Fruit fly (Drosophila melanogaster) whole organism, prepupa: Measurements from ENCODE around the gene Dpck.

ENCODE experiments used
- Blimp-1 ChIP-seq: fragments of 200-800 bp; sonication (Bioruptor generic); optimal IDR thresholded peaks from 3 replicates; lab custom pipeline; 2017; ENCODE audit warnings: missing biosample characterization, missing genetic modification characterization, mild to moderate bottlenecking, moderate library complexity, missing genetic modification reagents
- CG11294 ChIP-seq: fragments of 200-800 bp; sonication (Bioruptor generic); IDR thresholded peaks from 2 replicates; pipeline ENCODE4 v1.3.6; 2022; ENCODE audit warnings: missing biosample characterization, missing genetic modification characterization
- CG11902 ChIP-seq: fragments of 200-800 bp; sonication (Bioruptor generic); optimal IDR thresholded peaks from 3 replicates; lab custom pipeline; 2016; ENCODE audit warnings: missing biosample characterization, missing genetic modification characterization
- CG15336 ChIP-seq: fragments of 200-800 bp; sonication (Bioruptor generic); IDR thresholded peaks from 2 replicates; pipeline ENCODE4 v1.3.6; 2022; ENCODE audit warnings: missing biosample characterization, missing genetic modification characterization
- CG16779 ChIP-seq: fragments of 200-800 bp; sonication (Bioruptor generic); optimal IDR thresholded peaks from 3 replicates; lab custom pipeline; 2017; ENCODE audit warnings: missing biosample characterization, mild to moderate bottlenecking, missing genetic modification characterization
- CG3032 ChIP-seq: fragments of 200-800 bp; optimal IDR thresholded peaks from 2 replicates; lab custom pipeline; 2019; ENCODE audit warnings: missing biosample characterization, mild to moderate bottlenecking, missing genetic modification characterization, moderate library complexity
- CG34406 ChIP-seq: fragments of 200-800 bp; sonication (Bioruptor generic); optimal IDR thresholded peaks from 3 replicates; lab custom pipeline; 2016; ENCODE audit warnings: missing biosample characterization, missing genetic modification characterization
- CG4318 ChIP-seq: fragments of 200-800 bp; sonication (Bioruptor generic); optimal IDR thresholded peaks from 3 replicates; lab custom pipeline; 2017; ENCODE audit warnings: missing biosample characterization, mild to moderate bottlenecking, missing genetic modification characterization
- CG6163 ChIP-seq: fragments of 200-800 bp; sonication (Bioruptor generic); IDR thresholded peaks from 3 replicates; pipeline ENCODE4 v1.3.6; 2022; ENCODE audit warnings: missing biosample characterization, missing genetic modification characterization
- CG6276 ChIP-seq: fragments of 200-800 bp; sonication (Bioruptor generic); optimal IDR thresholded peaks from 2 replicates; lab custom pipeline; 2017; ENCODE audit warnings: missing biosample characterization, mild to moderate bottlenecking, missing genetic modification characterization
- CG6792 ChIP-seq: fragments of 200-800 bp; sonication (Bioruptor generic); optimal IDR thresholded peaks from 3 replicates; lab custom pipeline; 2016; ENCODE audit warnings: missing biosample characterization, missing genetic modification characterization
- CG6808 ChIP-seq: fragments of 200-800 bp; sonication (Bioruptor generic); optimal IDR thresholded peaks from 3 replicates; lab custom pipeline; 2017; ENCODE audit warnings: missing biosample characterization, missing genetic modification characterization, mild to moderate bottlenecking, moderate library complexity, missing genetic modification reagents
- CG6854 ChIP-seq: fragments of 200-800 bp; sonication (Bioruptor generic); optimal IDR thresholded peaks from 2 replicates; lab custom pipeline; 2017; ENCODE audit warnings: missing biosample characterization, mild to moderate bottlenecking, missing genetic modification characterization
- CG8119 ChIP-seq: fragments of 200-800 bp; sonication (Bioruptor generic); IDR thresholded peaks from 3 replicates; pipeline ENCODE4 v1.3.6; 2022; ENCODE audit warnings: missing biosample characterization, missing genetic modification characterization
- CG8632 ChIP-seq: fragments of 200-800 bp; sonication (Bioruptor generic); optimal IDR thresholded peaks from 3 replicates; lab custom pipeline; 2016; ENCODE audit warnings: missing biosample characterization, missing genetic modification characterization
- CG9139 ChIP-seq: fragments of 200-800 bp; sonication (Bioruptor generic); optimal IDR thresholded peaks from 3 replicates; lab custom pipeline; 2017; ENCODE audit warnings: missing biosample characterization, mild to moderate bottlenecking, missing genetic modification characterization
- Eip75B ChIP-seq: fragments of 200-800 bp; sonication (Bioruptor generic); optimal IDR thresholded peaks from 3 replicates; lab custom pipeline; 2016; ENCODE audit warnings: missing biosample characterization, missing genetic modification characterization
- Eip78C ChIP-seq: fragments of 200-800 bp; sonication (Bioruptor generic); peaks from one replicate; lab custom pipeline; 2016; ENCODE audit warnings: missing biosample characterization, missing genetic modification characterization
- Ets21C ChIP-seq: fragments of 200-800 bp; sonication (Bioruptor generic); optimal IDR thresholded peaks from 3 replicates; lab custom pipeline; 2016; ENCODE audit warnings: missing biosample characterization, missing genetic modification characterization
- Hr39 ChIP-seq: fragments of 200-800 bp; sonication (Bioruptor generic); optimal IDR thresholded peaks from 2 replicates; lab custom pipeline; 2016; ENCODE audit warnings: missing biosample characterization, missing genetic modification characterization
- Hr4 ChIP-seq: fragments of 200-800 bp; sonication (Bioruptor generic); optimal IDR thresholded peaks from 3 replicates; lab custom pipeline; 2016; ENCODE audit warnings: missing biosample characterization, missing genetic modification characterization
- Lpt ChIP-seq: fragments of 200-800 bp; sonication (Bioruptor generic); optimal IDR thresholded peaks from 3 replicates; lab custom pipeline; 2016; ENCODE audit warnings: missing biosample characterization, missing genetic modification characterization
- Met ChIP-seq: fragments of 200-800 bp; sonication (Bioruptor generic); optimal IDR thresholded peaks from 3 replicates; lab custom pipeline; 2016; ENCODE audit warnings: missing biosample characterization, missing genetic modification characterization
- Smox ChIP-seq: fragments of 200-800 bp; sonication (Bioruptor generic); optimal IDR thresholded peaks from 3 replicates; lab custom pipeline; 2016; ENCODE audit warnings: missing biosample characterization, missing genetic modification characterization
- Sox102F ChIP-seq: fragments of 200-800 bp; sonication (Bioruptor generic); optimal IDR thresholded peaks from 2 replicates; lab custom pipeline; 2016; ENCODE audit warnings: missing biosample characterization, mild to moderate bottlenecking, missing genetic modification characterization
- Sox14 ChIP-seq: fragments of 200-800 bp; sonication (Bioruptor generic); optimal IDR thresholded peaks from 3 replicates; lab custom pipeline; 2016; ENCODE audit warnings: missing biosample characterization, missing genetic modification characterization
- achi ChIP-seq: fragments of 200-800 bp; sonication (Bioruptor generic); optimal IDR thresholded peaks from 3 replicates; lab custom pipeline; 2016; ENCODE audit warnings: missing biosample characterization, missing genetic modification characterization
- acj6 ChIP-seq: fragments of 200-800 bp; sonication (Bioruptor generic); optimal IDR thresholded peaks from 3 replicates; lab custom pipeline; 2016; ENCODE audit warnings: missing biosample characterization, missing genetic modification characterization
- cyc ChIP-seq: fragments of 200-800 bp; sonication (Bioruptor generic); optimal IDR thresholded peaks from 3 replicates; lab custom pipeline; 2016; ENCODE audit warnings: missing biosample characterization, missing genetic modification characterization
- dac ChIP-seq: fragments of 200-800 bp; sonication (Bioruptor generic); optimal IDR thresholded peaks from 2 replicates; lab custom pipeline; 2017; ENCODE audit warnings: missing biosample characterization, mild to moderate bottlenecking, missing genetic modification characterization
- dsx ChIP-seq: fragments of 200-800 bp; optimal IDR thresholded peaks from 3 replicates; lab custom pipeline; 2019; ENCODE audit warnings: missing biosample characterization, mild to moderate bottlenecking, missing genetic modification characterization, moderate library complexity; ENCODE audit not compliant: poor library complexity, severe bottlenecking
- eg ChIP-seq: fragments of 200-800 bp; sonication (Bioruptor generic); IDR thresholded peaks from 3 replicates; pipeline ENCODE4 v1.3.6; 2022; ENCODE audit warnings: missing biosample characterization, missing genetic modification characterization
- esn ChIP-seq: fragments of 200-800 bp; sonication (Bioruptor generic); optimal IDR thresholded peaks from 2 replicates; lab custom pipeline; 2016; ENCODE audit warnings: missing biosample characterization, mild to moderate bottlenecking, missing genetic modification characterization, moderate library complexity
- fd59A ChIP-seq: fragments of 200-800 bp; sonication (Bioruptor generic); optimal IDR thresholded peaks from 2 replicates; lab custom pipeline; 2017; ENCODE audit warnings: missing biosample characterization, mild to moderate bottlenecking, missing genetic modification characterization, missing genetic modification reagents
- fkh ChIP-seq: fragments of 200-800 bp; sonication (Bioruptor generic); optimal IDR thresholded peaks from 3 replicates; lab custom pipeline; 2017; ENCODE audit warnings: missing biosample characterization, mild to moderate bottlenecking, missing genetic modification characterization, moderate library complexity
- lz ChIP-seq: fragments of 200-800 bp; sonication (Bioruptor generic); optimal IDR thresholded peaks from 3 replicates; lab custom pipeline; 2016; ENCODE audit warnings: missing biosample characterization, missing genetic modification characterization
- net ChIP-seq: fragments of 200-800 bp; sonication (Bioruptor generic); optimal IDR thresholded peaks from 3 replicates; lab custom pipeline; 2016; ENCODE audit warnings: missing biosample characterization, missing genetic modification characterization
- salr ChIP-seq, 2 experiments: fragments of 200-800 bp; sonication (Bioruptor generic); optimal IDR thresholded peaks; 3 replicates each; lab custom pipeline; 2016 to 2018; ENCODE audit warnings: missing biosample characterization in 2 of 2, missing genetic modification characterization in 2 of 2, mild to moderate bottlenecking in 1 of 2
- ss ChIP-seq, 2 experiments: fragments of 200-800 bp; sonication (Bioruptor generic); optimal IDR thresholded peaks; 2 replicates in 1 of 2; 3 replicates in 1 of 2; lab custom pipeline; 2017 to 2018; ENCODE audit warnings: mild to moderate bottlenecking in 2 of 2, missing biosample characterization in 2 of 2, missing genetic modification characterization in 2 of 2, moderate library complexity in 1 of 2
- topi ChIP-seq: fragments of 200-800 bp; sonication (Bioruptor generic); optimal IDR thresholded peaks from 3 replicates; lab custom pipeline; 2016; ENCODE audit warnings: missing biosample characterization, missing genetic modification characterization

Dpck gene

dm6 chr3R:7127966-7128365, 46.0 kb downstream of the Dpck start, which contains the start of gene CG10068 (continued):
- TF ChIP-seq CG6854 (GFP tag; lab: Kevin White, UChicago) (peak; percentile 57), Smox (peak; percentile 84), Eip78C (GFP tag; lab: Kevin White, UChicago) (peak; percentile 95), esn (GFP tag; lab: Kevin White, UChicago) (peak; percentile 92), salr (GFP tag; optimal IDR thresholded peaks at IDR 0.05; lab: Kevin White, UChicago) (peak in 1 of 2 experiments; percentile 62), CG9139 (GFP tag; lab: Kevin White, UChicago) (peak; percentile 11), dac (GFP tag; lab: Kevin White, UChicago) (peak; percentile 29), achi (GFP tag; lab: Kevin White, UChicago) (peak; percentile 82), CG3032 (tag; lab: Kevin White, UChicago) (peak; percentile 84), CG16779 (tag; lab: Kevin White, UChicago) (no peak), fkh (GFP tag; lab: Kevin White, UChicago) (peak; percentile 97), Eip75B (GFP tag; lab: Kevin White, UChicago) (peak; percentile 88), Lpt (GFP tag; lab: Kevin White, UChicago) (peak; percentile 60), CG34406 (GFP tag; lab: Kevin White, UChicago) (peak; percentile 86), CG6808 (GFP tag; lab: Kevin White, UChicago) (peak; percentile 61), Sox102F (peak; percentile 87), cyc (GFP tag; lab: Kevin White, UChicago) (peak; percentile 83), topi (GFP tag; lab: Kevin White, UChicago) (peak; percentile 90), CG8119 (peak; percentile 66), CG8632 (GFP tag; lab: Kevin White, UChicago) (peak; percentile 84), CG11294 (GFP tag; lab: Robert Waterston, UW) (peak; percentile 57), CG11902 (GFP tag; lab: Kevin White, UChicago) (peak; percentile 55), CG6792 (GFP tag; lab: Kevin White, UChicago) (peak; percentile 82), Hr39 (peak; percentile 87), ss (GFP tag; optimal IDR thresholded peaks at IDR 0.05; lab: Kevin White, UChicago) (peak; percentile 48 to 75), acj6 (GFP tag; lab: Kevin White, UChicago) (peak; percentile 77), Blimp-1 (GFP tag; lab: Kevin White, UChicago) (peak; percentile 49), net (GFP tag; lab: Kevin White, UChicago) (peak; percentile 69), lz (peak; percentile 90), CG6163 (GFP tag; lab: Robert Waterston, UW) (peak; percentile 93), CG6276 (GFP tag; lab: Kevin White, UChicago) (peak; percentile 49), CG4318 (GFP tag; lab: Kevin White, UChicago) (peak; percentile 30), eg (GFP tag; lab: Robert Waterston, UW) (peak; percentile 93), fd59A (peak; percentile 62), Ets21C (GFP tag; lab: Kevin White, UChicago) (peak; percentile 81), Met (GFP tag; lab: Kevin White, UChicago) (peak; percentile 87), Hr4 (GFP tag; lab: Kevin White, UChicago) (peak; percentile 72), dsx (peak; percentile 91), Sox14 (GFP tag; lab: Kevin White, UChicago) (peak; percentile 90), CG15336 (peak; percentile 77)
